Fruit fly (Drosophila melanogaster) whole organism, prepupa: ENCODE results near the gene axo.

Experiments
- Blimp-1 ChIP-seq: fragments of 200-800 bp; sonication (Bioruptor generic); optimal IDR thresholded peaks from 3 replicates; lab custom pipeline; 2017; ENCODE audit warnings: missing biosample characterization, missing genetic modification characterization, mild to moderate bottlenecking, moderate library complexity, missing genetic modification reagents
- CG10631 ChIP-seq: fragments of 200-800 bp; sonication (Bioruptor generic); optimal IDR thresholded peaks from 2 replicates; lab custom pipeline; 2016; ENCODE audit warnings: missing biosample characterization, missing genetic modification characterization
- CG10669 ChIP-seq: fragments of 200-800 bp; sonication (Bioruptor generic); optimal IDR thresholded peaks from 3 replicates; lab custom pipeline; 2018; ENCODE audit warnings: missing biosample characterization, mild to moderate bottlenecking, missing genetic modification characterization, moderate library complexity
- CG11294 ChIP-seq: fragments of 200-800 bp; sonication (Bioruptor generic); IDR thresholded peaks from 2 replicates; pipeline ENCODE4 v1.3.6; 2022; ENCODE audit warnings: missing biosample characterization, missing genetic modification characterization
- CG11762 ChIP-seq: fragments of 200-800 bp; sonication (Bioruptor generic); optimal IDR thresholded peaks from 3 replicates; lab custom pipeline; 2016; ENCODE audit warnings: missing biosample characterization, missing genetic modification characterization; ENCODE audit not compliant: insufficient read depth
- CG11902 ChIP-seq: fragments of 200-800 bp; sonication (Bioruptor generic); optimal IDR thresholded peaks from 3 replicates; lab custom pipeline; 2016; ENCODE audit warnings: missing biosample characterization, missing genetic modification characterization
- CG15336 ChIP-seq: fragments of 200-800 bp; sonication (Bioruptor generic); IDR thresholded peaks from 2 replicates; pipeline ENCODE4 v1.3.6; 2022; ENCODE audit warnings: missing biosample characterization, missing genetic modification characterization
- CG1621 ChIP-seq: fragments of 200-800 bp; sonication (Bioruptor generic); optimal IDR thresholded peaks from 3 replicates; lab custom pipeline; 2018; ENCODE audit warnings: missing biosample characterization, mild to moderate bottlenecking, missing genetic modification characterization
- CG3032 ChIP-seq: fragments of 200-800 bp; optimal IDR thresholded peaks from 2 replicates; lab custom pipeline; 2019; ENCODE audit warnings: missing biosample characterization, mild to moderate bottlenecking, missing genetic modification characterization, moderate library complexity
- CG31627 ChIP-seq: fragments of 200-800 bp; sonication (Bioruptor generic); optimal IDR thresholded peaks from 3 replicates; lab custom pipeline; 2016; ENCODE audit warnings: missing biosample characterization, missing genetic modification characterization
- CG32006 ChIP-seq: fragments of 200-800 bp; sonication (Bioruptor generic); optimal IDR thresholded peaks from 3 replicates; lab custom pipeline; 2017; ENCODE audit warnings: missing biosample characterization, mild to moderate bottlenecking, missing genetic modification characterization
- CG34406 ChIP-seq: fragments of 200-800 bp; sonication (Bioruptor generic); optimal IDR thresholded peaks from 3 replicates; lab custom pipeline; 2016; ENCODE audit warnings: missing biosample characterization, missing genetic modification characterization
- CG3919 ChIP-seq: fragments of 200-800 bp; sonication (Bioruptor generic); optimal IDR thresholded peaks from 3 replicates; lab custom pipeline; 2016; ENCODE audit warnings: missing biosample characterization, missing genetic modification characterization
- CG4318 ChIP-seq: fragments of 200-800 bp; sonication (Bioruptor generic); optimal IDR thresholded peaks from 3 replicates; lab custom pipeline; 2017; ENCODE audit warnings: missing biosample characterization, mild to moderate bottlenecking, missing genetic modification characterization
- CG6163 ChIP-seq: fragments of 200-800 bp; sonication (Bioruptor generic); IDR thresholded peaks from 3 replicates; pipeline ENCODE4 v1.3.6; 2022; ENCODE audit warnings: missing biosample characterization, missing genetic modification characterization
- CG6792 ChIP-seq: fragments of 200-800 bp; sonication (Bioruptor generic); optimal IDR thresholded peaks from 3 replicates; lab custom pipeline; 2016; ENCODE audit warnings: missing biosample characterization, missing genetic modification characterization
- CG6854 ChIP-seq: fragments of 200-800 bp; sonication (Bioruptor generic); optimal IDR thresholded peaks from 2 replicates; lab custom pipeline; 2017; ENCODE audit warnings: missing biosample characterization, mild to moderate bottlenecking, missing genetic modification characterization
- CG7368 ChIP-seq: fragments of 200-800 bp; sonication (Bioruptor generic); optimal IDR thresholded peaks from 3 replicates; lab custom pipeline; 2016; ENCODE audit warnings: missing biosample characterization, missing genetic modification characterization
- CG8119 ChIP-seq: fragments of 200-800 bp; sonication (Bioruptor generic); IDR thresholded peaks from 3 replicates; pipeline ENCODE4 v1.3.6; 2022; ENCODE audit warnings: missing biosample characterization, missing genetic modification characterization
- CG8632 ChIP-seq: fragments of 200-800 bp; sonication (Bioruptor generic); optimal IDR thresholded peaks from 3 replicates; lab custom pipeline; 2016; ENCODE audit warnings: missing biosample characterization, missing genetic modification characterization
- CG9139 ChIP-seq: fragments of 200-800 bp; sonication (Bioruptor generic); optimal IDR thresholded peaks from 3 replicates; lab custom pipeline; 2017; ENCODE audit warnings: missing biosample characterization, mild to moderate bottlenecking, missing genetic modification characterization
- Eip78C ChIP-seq: fragments of 200-800 bp; sonication (Bioruptor generic); peaks from one replicate; lab custom pipeline; 2016; ENCODE audit warnings: missing biosample characterization, missing genetic modification characterization
- Ets96B ChIP-seq: fragments of 200-800 bp; optimal IDR thresholded peaks from 2 replicates; lab custom pipeline; 2019; ENCODE audit warnings: missing biosample characterization, mild to moderate bottlenecking, missing genetic modification characterization, moderate library complexity
- Gug ChIP-seq: fragments of 200-800 bp; sonication (Bioruptor generic); IDR thresholded peaks from 2 replicates; pipeline ENCODE4 v1.3.6; 2022; ENCODE audit warnings: missing biosample characterization, missing genetic modification characterization
- Hr4 ChIP-seq: fragments of 200-800 bp; sonication (Bioruptor generic); optimal IDR thresholded peaks from 3 replicates; lab custom pipeline; 2016; ENCODE audit warnings: missing biosample characterization, missing genetic modification characterization
- Lpt ChIP-seq: fragments of 200-800 bp; sonication (Bioruptor generic); optimal IDR thresholded peaks from 3 replicates; lab custom pipeline; 2016; ENCODE audit warnings: missing biosample characterization, missing genetic modification characterization
- OdsH ChIP-seq: fragments of 200-800 bp; sonication (Bioruptor generic); optimal IDR thresholded peaks from 3 replicates; lab custom pipeline; 2016; ENCODE audit warnings: missing biosample characterization, missing genetic modification characterization
- Smox ChIP-seq: fragments of 200-800 bp; sonication (Bioruptor generic); optimal IDR thresholded peaks from 3 replicates; lab custom pipeline; 2016; ENCODE audit warnings: missing biosample characterization, missing genetic modification characterization
- Sox102F ChIP-seq: fragments of 200-800 bp; sonication (Bioruptor generic); optimal IDR thresholded peaks from 2 replicates; lab custom pipeline; 2016; ENCODE audit warnings: missing biosample characterization, mild to moderate bottlenecking, missing genetic modification characterization
- Sox14 ChIP-seq: fragments of 200-800 bp; sonication (Bioruptor generic); optimal IDR thresholded peaks from 3 replicates; lab custom pipeline; 2016; ENCODE audit warnings: missing biosample characterization, missing genetic modification characterization
- achi ChIP-seq: fragments of 200-800 bp; sonication (Bioruptor generic); optimal IDR thresholded peaks from 3 replicates; lab custom pipeline; 2016; ENCODE audit warnings: missing biosample characterization, missing genetic modification characterization
- acj6 ChIP-seq: fragments of 200-800 bp; sonication (Bioruptor generic); optimal IDR thresholded peaks from 3 replicates; lab custom pipeline; 2016; ENCODE audit warnings: missing biosample characterization, missing genetic modification characterization
- cyc ChIP-seq: fragments of 200-800 bp; sonication (Bioruptor generic); optimal IDR thresholded peaks from 3 replicates; lab custom pipeline; 2016; ENCODE audit warnings: missing biosample characterization, missing genetic modification characterization
- dac ChIP-seq: fragments of 200-800 bp; sonication (Bioruptor generic); optimal IDR thresholded peaks from 2 replicates; lab custom pipeline; 2017; ENCODE audit warnings: missing biosample characterization, mild to moderate bottlenecking, missing genetic modification characterization
- dsx ChIP-seq: fragments of 200-800 bp; optimal IDR thresholded peaks from 3 replicates; lab custom pipeline; 2019; ENCODE audit warnings: missing biosample characterization, mild to moderate bottlenecking, missing genetic modification characterization, moderate library complexity; ENCODE audit not compliant: poor library complexity, severe bottlenecking
- eg ChIP-seq: fragments of 200-800 bp; sonication (Bioruptor generic); IDR thresholded peaks from 3 replicates; pipeline ENCODE4 v1.3.6; 2022; ENCODE audit warnings: missing biosample characterization, missing genetic modification characterization
- fd59A ChIP-seq: fragments of 200-800 bp; sonication (Bioruptor generic); optimal IDR thresholded peaks from 2 replicates; lab custom pipeline; 2017; ENCODE audit warnings: missing biosample characterization, mild to moderate bottlenecking, missing genetic modification characterization, missing genetic modification reagents
- fd85E ChIP-seq: fragments of 200-800 bp; sonication (Bioruptor generic); optimal IDR thresholded peaks from 3 replicates; lab custom pipeline; 2016; ENCODE audit warnings: missing biosample characterization, missing genetic modification characterization
- lz ChIP-seq: fragments of 200-800 bp; sonication (Bioruptor generic); optimal IDR thresholded peaks from 3 replicates; lab custom pipeline; 2016; ENCODE audit warnings: missing biosample characterization, missing genetic modification characterization
- pdm3 ChIP-seq: fragments of 200-800 bp; sonication (Bioruptor generic); optimal IDR thresholded peaks from 3 replicates; lab custom pipeline; 2016; ENCODE audit warnings: missing biosample characterization, missing genetic modification characterization
- salr ChIP-seq, 2 experiments: fragments of 200-800 bp; sonication (Bioruptor generic); optimal IDR thresholded peaks; 3 replicates each; lab custom pipeline; 2016 to 2018; ENCODE audit warnings: missing biosample characterization in 2 of 2, missing genetic modification characterization in 2 of 2, mild to moderate bottlenecking in 1 of 2
- spab ChIP-seq: fragments of 200-800 bp; sonication (Bioruptor generic); optimal IDR thresholded peaks from 2 replicates; lab custom pipeline; 2017; ENCODE audit warnings: missing biosample characterization, mild to moderate bottlenecking, missing genetic modification characterization, missing genetic modification reagents
- ss ChIP-seq, 2 experiments: fragments of 200-800 bp; sonication (Bioruptor generic); optimal IDR thresholded peaks; 2 replicates in 1 of 2; 3 replicates in 1 of 2; lab custom pipeline; 2017 to 2018; ENCODE audit warnings: mild to moderate bottlenecking in 2 of 2, missing biosample characterization in 2 of 2, missing genetic modification characterization in 2 of 2, moderate library complexity in 1 of 2
- svp ChIP-seq: fragments of 200-800 bp; sonication (Bioruptor generic); peaks from one replicate; lab custom pipeline; 2016; ENCODE audit warnings: missing biosample characterization, missing genetic modification characterization
- vri ChIP-seq: fragments of 200-800 bp; sonication (Bioruptor generic); optimal IDR thresholded peaks from 3 replicates; lab custom pipeline; 2016; ENCODE audit warnings: missing biosample characterization, mild to moderate bottlenecking, missing genetic modification characterization

axo gene

dm6 chr3L:4707831-4708230, 20.7 kb upstream of the axo start (continued):
- TF ChIP-seq salr (GFP tag; optimal IDR thresholded peaks at IDR 0.05; lab: Kevin White, UChicago) (peak in 1 of 2 experiments; percentile 81), CG3032 (tag; lab: Kevin White, UChicago) (peak; percentile 52), cyc (GFP tag; lab: Kevin White, UChicago) (peak; percentile 2), CG31627 (no peak), dsx (peak; percentile 31), CG8632 (GFP tag; lab: Kevin White, UChicago) (no peak), vri (GFP tag; lab: Kevin White, UChicago) (no peak), CG15336 (GFP tag; lab: Robert Waterston, UW) (peak; percentile 92), CG8119 (peak; percentile 91), CG34406 (GFP tag; lab: Kevin White, UChicago) (no peak), pdm3 (GFP tag; lab: Kevin White, UChicago) (peak; percentile 64), CG11762 (GFP tag; lab: Kevin White, UChicago) (peak; percentile 33), CG11902 (GFP tag; lab: Kevin White, UChicago) (no peak), Sox14 (GFP tag; lab: Kevin White, UChicago) (peak; percentile 72), fd85E (GFP tag; lab: Kevin White, UChicago) (no peak), OdsH (peak; percentile 72), CG6854 (GFP tag; lab: Kevin White, UChicago) (no peak), Blimp-1 (no peak), CG3919 (GFP tag; lab: Kevin White, UChicago) (peak; percentile 80), Sox102F (GFP tag; lab: Kevin White, UChicago) (no peak), eg (GFP tag; lab: Robert Waterston, UW) (peak; percentile 88), CG10631 (GFP tag; lab: Kevin White, UChicago) (peak; percentile 70)

dm6 chr3L:4702003-4702402, 14.9 kb upstream of the axo start:
- TF ChIP-seq acj6 (GFP tag; lab: Kevin White, UChicago) (peak; percentile 46), CG3032 (tag; lab: Kevin White, UChicago) (peak; percentile 2), pdm3 (GFP tag; lab: Kevin White, UChicago) (peak; percentile 24), dac (GFP tag; lab: Kevin White, UChicago) (no peak), achi (GFP tag; lab: Kevin White, UChicago) (peak; percentile 26), CG32006 (GFP tag; lab: Kevin White, UChicago) (peak; percentile 9), CG10669 (GFP tag; lab: Kevin White, UChicago) (peak; percentile 17), dsx (peak; percentile 6), CG1621 (tag; lab: Kevin White, UChicago) (no peak), fd85E (GFP tag; lab: Kevin White, UChicago) (no peak), Hr4 (GFP tag; lab: Kevin White, UChicago) (peak; percentile 8), OdsH (peak; percentile 33), Ets96B (peak; percentile 27), CG6163 (GFP tag; lab: Robert Waterston, UW) (peak; percentile 58; the same call in 2 of the 3 replicates), CG4318 (no peak), CG11762 (GFP tag; lab: Kevin White, UChicago) (no peak), salr (GFP tag; optimal IDR thresholded peaks at IDR 0.05; lab: Kevin White, UChicago) (no peak), fd59A (peak; percentile 4), ss (GFP tag; optimal IDR thresholded peaks at IDR 0.05; lab: Kevin White, UChicago) (peak in 1 of 2 experiments; percentile 29), Eip78C (GFP tag; lab: Kevin White, UChicago) (peak; percentile 80)
- TF ChIP-seq, all 60 proteins: peak for 14

- no peak for TF ChIP-seq fd59A
- peak; percentile 82 for TF ChIP-seq eg (GFP tag; lab: Robert Waterston, UW)
- peak; percentile 48 for TF ChIP-seq Eip78C (GFP tag; lab: Kevin White, UChicago)
- peak; percentile 70 for TF ChIP-seq CG8119
- TF ChIP-seq CG11294 (GFP tag; lab: Robert Waterston, UW), result peak; percentile 43; the same call in 1 of the 2 replicates
- peak; percentile 47; the same call in 1 of the 3 replicates for TF ChIP-seq CG6163 (GFP tag; lab: Robert Waterston, UW)
- TF ChIP-seq dsx, result no peak
- TF ChIP-seq CG1621 (tag; lab: Kevin White, UChicago), result no peak
- TF ChIP-seq Lpt (GFP tag; lab: Kevin White, UChicago), result no peak
- no peak for TF ChIP-seq cyc (GFP tag; lab: Kevin White, UChicago)
- TF ChIP-seq CG31627, result no peak
- TF ChIP-seq CG11902 (GFP tag; lab: Kevin White, UChicago), result no peak
- TF ChIP-seq CG6792 (GFP tag; lab: Kevin White, UChicago), result no peak
- TF ChIP-seq dac (GFP tag; lab: Kevin White, UChicago), result no peak
- TF ChIP-seq CG6854 (GFP tag; lab: Kevin White, UChicago), result no peak
- TF ChIP-seq CG9139 (GFP tag; lab: Kevin White, UChicago), result no peak
- TF ChIP-seq lz (GFP tag; lab: Kevin White, UChicago), result no peak
- TF ChIP-seq spab (GFP tag; lab: Kevin White, UChicago), result no peak
- peak; percentile 76 for TF ChIP-seq CG15336 (GFP tag; lab: Robert Waterston, UW)
- TF ChIP-seq Sox14 (GFP tag; lab: Kevin White, UChicago), result no peak
- peak; percentile 51; the same call in 1 of the 2 replicates for TF ChIP-seq Gug (GFP tag; lab: Robert Waterston, UW)
- TF ChIP-seq svp (GFP tag; lab: Kevin White, UChicago), result no peak
- no peak for TF ChIP-seq CG7368 (GFP tag; lab: Kevin White, UChicago)
- no peak for TF ChIP-seq Smox (GFP tag; lab: Kevin White, UChicago)
- peak; percentile 8 for TF ChIP-seq Hr4 (GFP tag; lab: Kevin White, UChicago)
Measured at dm6 chr3L:4700091-4700490, 13.0 kb upstream of the axo start.
